Fruit fly (Drosophila melanogaster) whole organism, prepupa: ENCODE data around the gene emc.
A peak's percentile ranks its signal among the peaks of the same experiment; 100 is the strongest.

Source experiments
- CG11294 ChIP-seq: fragments of 200-800 bp; sonication (Bioruptor generic); IDR thresholded peaks from 2 replicates; pipeline ENCODE4 v1.3.6; 2022; ENCODE audit warnings: missing biosample characterization, missing genetic modification characterization
- CG16779 ChIP-seq: fragments of 200-800 bp; sonication (Bioruptor generic); optimal IDR thresholded peaks from 3 replicates; lab custom pipeline; 2017; ENCODE audit warnings: missing biosample characterization, mild to moderate bottlenecking, missing genetic modification characterization
- CG3032 ChIP-seq: fragments of 200-800 bp; optimal IDR thresholded peaks from 2 replicates; lab custom pipeline; 2019; ENCODE audit warnings: missing biosample characterization, mild to moderate bottlenecking, missing genetic modification characterization, moderate library complexity
- CG32006 ChIP-seq: fragments of 200-800 bp; sonication (Bioruptor generic); optimal IDR thresholded peaks from 3 replicates; lab custom pipeline; 2017; ENCODE audit warnings: missing biosample characterization, mild to moderate bottlenecking, missing genetic modification characterization
- Eip75B ChIP-seq: fragments of 200-800 bp; sonication (Bioruptor generic); optimal IDR thresholded peaks from 3 replicates; lab custom pipeline; 2016; ENCODE audit warnings: missing biosample characterization, missing genetic modification characterization
- Ets21C ChIP-seq: fragments of 200-800 bp; sonication (Bioruptor generic); optimal IDR thresholded peaks from 3 replicates; lab custom pipeline; 2016; ENCODE audit warnings: missing biosample characterization, missing genetic modification characterization
- Ets96B ChIP-seq: fragments of 200-800 bp; optimal IDR thresholded peaks from 2 replicates; lab custom pipeline; 2019; ENCODE audit warnings: missing biosample characterization, mild to moderate bottlenecking, missing genetic modification characterization, moderate library complexity
- Hr39 ChIP-seq: fragments of 200-800 bp; sonication (Bioruptor generic); optimal IDR thresholded peaks from 2 replicates; lab custom pipeline; 2016; ENCODE audit warnings: missing biosample characterization, missing genetic modification characterization

DNA sequence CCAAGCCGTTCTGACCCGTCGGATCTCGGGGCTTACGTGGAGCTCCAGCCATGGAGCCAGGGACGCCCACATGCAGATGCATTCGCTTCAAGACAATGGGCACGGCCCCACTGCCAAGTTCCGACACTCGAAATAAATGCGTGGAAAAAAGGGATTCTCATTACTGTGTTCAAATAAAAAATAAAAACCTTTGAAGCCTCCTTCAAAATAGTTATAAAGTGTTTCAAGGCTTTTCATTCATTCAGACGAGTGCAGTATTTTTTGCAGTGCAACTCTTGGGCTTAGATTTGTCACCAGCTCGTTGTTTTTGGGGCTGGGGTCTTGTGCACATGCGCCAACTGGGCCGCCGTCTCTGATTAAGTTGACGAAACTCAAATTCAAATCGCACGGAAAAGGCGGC lies 15.1 kb downstream of the emc start:
- TF ChIP-seq CG3032 (tag; lab: Kevin White, UChicago): peak; percentile 19
- TF ChIP-seq Ets96B: peak; percentile 45
- no peak for TF ChIP-seq CG16779
- TF ChIP-seq Ets21C (GFP tag; lab: Kevin White, UChicago): peak; percentile 35
- TF ChIP-seq Hr39 (GFP tag; lab: Kevin White, UChicago): peak; percentile 64
- TF ChIP-seq Eip75B (GFP tag; lab: Kevin White, UChicago): peak; percentile 58
- peak; percentile 50 for TF ChIP-seq CG32006 (GFP tag; lab: Kevin White, UChicago)
- peak; percentile 58 for TF ChIP-seq CG11294
